Worm (Caenorhabditis elegans): ENCODE measurements around the gene F58H1.3.

ce11 chrV:11942325-11942724, 8.5 kb downstream of the F58H1.3 start, which contains the start of gene F58H1.6:
- TF ChIP-seq sem-4 (tag; optimal IDR thresholded peaks at IDR 0.05) (no peak), ztf-4 (tag; optimal IDR thresholded peaks at IDR 0.05) (no peak), fos-1 (tag; optimal IDR thresholded peaks at IDR 0.05) (no peak), nhr-77 (tag; optimal IDR thresholded peaks at IDR 0.05) (no peak), dmd-4 (tag; optimal IDR thresholded peaks at IDR 0.05) (no peak)

Data from whole organism, L2 larva.